Fruit fly (Drosophila melanogaster): ENCODE measurements around the gene Arp8.

Gene Arp8

dm6 chrX:17829083-17829997 is 31.3 kb downstream of the Arp8 start (continued):
- TF ChIP-seq CG10669 (GFP tag; optimal IDR thresholded peaks at IDR 0.05) (peak; percentile 49), CG6808 (GFP tag; optimal IDR thresholded peaks at IDR 0.05) (peak; percentile 65), fd85E (GFP tag; optimal IDR thresholded peaks at IDR 0.05) (no peak), CG11902 (GFP tag; optimal IDR thresholded peaks at IDR 0.05) (peak; percentile 15), Hr38 (GFP tag; optimal IDR thresholded peaks at IDR 0.05) (no peak), topi (GFP tag; optimal IDR thresholded peaks at IDR 0.05) (peak; percentile 60), CG11294 (GFP tag; IDR thresholded peaks at IDR 0.05) (0 out of 2 replicates have a peak, but pooled peaks have one; percentile 32), Hr39 (GFP tag; optimal IDR thresholded peaks at IDR 0.05) (peak; percentile 50), Met (GFP tag; optimal IDR thresholded peaks at IDR 0.05) (peak; percentile 52), achi (GFP tag; optimal IDR thresholded peaks at IDR 0.05) (peak; percentile 62), salr (GFP tag; optimal IDR thresholded peaks at IDR 0.05) (peak in 1 of 2 experiments; percentile 51), CG6163 (GFP tag; IDR thresholded peaks at IDR 0.05) (peak; percentile 15), CG34406 (GFP tag; optimal IDR thresholded peaks at IDR 0.05) (peak; percentile 43), CG15336 (GFP tag; IDR thresholded peaks at IDR 0.05) (peak; percentile 80), Blimp-1 (GFP tag; optimal IDR thresholded peaks at IDR 0.05) (no peak)

dm6 chrX:17828298-17829033 is 32.1 kb downstream of the Arp8 start:
- peak; percentile 65 for TF ChIP-seq Blimp-1 (GFP tag; optimal IDR thresholded peaks at IDR 0.05)
- no peak for TF ChIP-seq CG11762 (GFP tag; optimal IDR thresholded peaks at IDR 0.05; ENCODE audit: insufficient read depth)

dm6 chrX:17826807-17827703 is 33.5 kb downstream of the Arp8 start, which contains the start of gene Socs16D:
TSS of gene Socs16D (minus strand) at chrX:17827564.
- peak; percentile 79 for TF ChIP-seq CG6854 (GFP tag; optimal IDR thresholded peaks at IDR 0.05)
- no peak for TF ChIP-seq CG1621 (tag; optimal IDR thresholded peaks at IDR 0.05)
- no peak for TF ChIP-seq CG3919 (GFP tag; optimal IDR thresholded peaks at IDR 0.05)
- TF ChIP-seq fkh (GFP tag; optimal IDR thresholded peaks at IDR 0.05): peak; percentile 94
- TF ChIP-seq ss (GFP tag; optimal IDR thresholded peaks at IDR 0.05): peak; percentile 60 to 61
- no peak for TF ChIP-seq Eip75B (GFP tag; optimal IDR thresholded peaks at IDR 0.05)
- TF ChIP-seq svp (GFP tag): peak; percentile 52
- peak; percentile 37 for TF ChIP-seq Met (GFP tag; optimal IDR thresholded peaks at IDR 0.05)
- peak; percentile 27 for TF ChIP-seq pdm3 (GFP tag; optimal IDR thresholded peaks at IDR 0.05)
- TF ChIP-seq Lpt (GFP tag; optimal IDR thresholded peaks at IDR 0.05): peak; percentile 52
- no peak for TF ChIP-seq Eip93F (GFP tag; optimal IDR thresholded peaks at IDR 0.05)
- no peak for TF ChIP-seq CG11902 (GFP tag; optimal IDR thresholded peaks at IDR 0.05)
- no peak for TF ChIP-seq CG34406 (GFP tag; optimal IDR thresholded peaks at IDR 0.05)
- no peak for TF ChIP-seq fd59A (GFP tag; optimal IDR thresholded peaks at IDR 0.05)
- TF ChIP-seq Hr38 (GFP tag; optimal IDR thresholded peaks at IDR 0.05): no peak
- TF ChIP-seq CG6808 (GFP tag; optimal IDR thresholded peaks at IDR 0.05): no peak
- TF ChIP-seq lz (GFP tag; optimal IDR thresholded peaks at IDR 0.05): peak; percentile 26
- no peak for TF ChIP-seq achi (GFP tag; optimal IDR thresholded peaks at IDR 0.05)
- peak; percentile 15 for TF ChIP-seq cyc (GFP tag; optimal IDR thresholded peaks at IDR 0.05)
- no peak for TF ChIP-seq Ets96B (tag; optimal IDR thresholded peaks at IDR 0.05)
- 0 out of 3 replicates have a peak, but pooled peaks have one; percentile 10 for TF ChIP-seq eg (GFP tag; IDR thresholded peaks at IDR 0.05)
- no peak for TF ChIP-seq CG4318 (GFP tag; optimal IDR thresholded peaks at IDR 0.05)
- TF ChIP-seq dac (GFP tag; optimal IDR thresholded peaks at IDR 0.05): no peak
- no peak for TF ChIP-seq Sox15 (GFP tag; optimal IDR thresholded peaks at IDR 0.05)
- TF ChIP-seq CG15336 (GFP tag; IDR thresholded peaks at IDR 0.05): peak; percentile 46
- TF ChIP-seq CG10631 (GFP tag; optimal IDR thresholded peaks at IDR 0.05): peak; percentile 1
- TF ChIP-seq net (GFP tag; optimal IDR thresholded peaks at IDR 0.05): no peak
- TF ChIP-seq spab (GFP tag; optimal IDR thresholded peaks at IDR 0.05): no peak
- TF ChIP-seq OdsH (GFP tag; optimal IDR thresholded peaks at IDR 0.05): peak; percentile 33
- peak; percentile 48 for TF ChIP-seq esn (GFP tag; optimal IDR thresholded peaks at IDR 0.05)
- TF ChIP-seq topi (GFP tag; optimal IDR thresholded peaks at IDR 0.05): peak; percentile 47
- peak; percentile 14 for TF ChIP-seq CG3032 (tag; optimal IDR thresholded peaks at IDR 0.05)
- TF ChIP-seq CG6276 (GFP tag; optimal IDR thresholded peaks at IDR 0.05): no peak

Data from whole organism, prepupa.